Fruit fly (Drosophila melanogaster): ENCODE data around the gene CG11322.

The CG11322 gene

dm6 chr2L:6774853-6775252 lies 15.4 kb upstream of the CG11322 start (continued):
- TF ChIP-seq CG18262 (tag; optimal IDR thresholded peaks at IDR 0.05), result no peak
- TF ChIP-seq ro (GFP tag; IDR thresholded peaks at IDR 0.05), result no peak
- peak; percentile 84 for TF ChIP-seq Dll (GFP tag; IDR thresholded peaks at IDR 0.05; ENCODE audit: partially characterized antibody)
- TF ChIP-seq dysf (GFP tag; IDR thresholded peaks at IDR 0.05), result no peak
- no peak for TF ChIP-seq Dfd (GFP tag; optimal IDR thresholded peaks at IDR 0.05)
- TF ChIP-seq MBD-R2 (GFP tag; IDR thresholded peaks at IDR 0.05), result no peak
- no peak for TF ChIP-seq en (GFP tag; optimal IDR thresholded peaks at IDR 0.05)
- no peak for TF ChIP-seq CG12236 (GFP tag; optimal IDR thresholded peaks at IDR 0.05)
- TF ChIP-seq ttk (GFP tag; IDR thresholded peaks at IDR 0.05), result no peak
- TF ChIP-seq CG9727 (GFP tag; optimal IDR thresholded peaks at IDR 0.05), result no peak
- TF ChIP-seq CG17186 (GFP tag; optimal IDR thresholded peaks at IDR 0.05), result no peak
- no peak for TF ChIP-seq CG3838 (GFP tag; optimal IDR thresholded peaks at IDR 0.05)
- 0 out of 3 replicates have a peak, but pooled peaks have one; percentile 34 for TF ChIP-seq sr (GFP tag; IDR thresholded peaks at IDR 0.05)
- TF ChIP-seq CG17385 (GFP tag; optimal IDR thresholded peaks at IDR 0.05), result no peak
- no peak for TF ChIP-seq CG11398 (GFP tag; optimal IDR thresholded peaks at IDR 0.05)
- TF ChIP-seq CG11456 (GFP tag; IDR thresholded peaks at IDR 0.05), result no peak
- no peak for TF ChIP-seq scrt (GFP tag; optimal IDR thresholded peaks at IDR 0.05)
- TF ChIP-seq cad (GFP tag; optimal IDR thresholded peaks at IDR 0.05), result no peak
- no peak for TF ChIP-seq NC2α (GFP tag; optimal IDR thresholded peaks at IDR 0.05)
- TF ChIP-seq dimm (GFP tag; IDR thresholded peaks at IDR 0.05), result no peak
- no peak for TF ChIP-seq CG1233 (GFP tag; optimal IDR thresholded peaks at IDR 0.05)
- no peak for TF ChIP-seq croc (GFP tag; conservative IDR thresholded peaks at IDR 0.05)
- no peak for TF ChIP-seq Hmr (GFP tag; optimal IDR thresholded peaks at IDR 0.05)
- no peak for TF ChIP-seq Hr51 (GFP tag; optimal IDR thresholded peaks at IDR 0.05)
- no peak for TF ChIP-seq sd (tag; optimal IDR thresholded peaks at IDR 0.05)
- TF ChIP-seq ATbp (GFP tag; optimal IDR thresholded peaks at IDR 0.05), result no peak
- no peak for TF ChIP-seq trh (GFP tag; optimal IDR thresholded peaks at IDR 0.05)
- no peak for TF ChIP-seq Fer1 (GFP tag; optimal IDR thresholded peaks at IDR 0.05)
- TF ChIP-seq BEAF-32 (GFP tag; optimal IDR thresholded peaks at IDR 0.05), result peak; percentile 53
- TF ChIP-seq fu2 (GFP tag; optimal IDR thresholded peaks at IDR 0.05), result no peak
- TF ChIP-seq CG31388 (GFP tag; optimal IDR thresholded peaks at IDR 0.05), result no peak
- no peak for TF ChIP-seq CG10959 (GFP tag; IDR thresholded peaks at IDR 0.05)
- no peak for TF ChIP-seq CG12155 (GFP tag; optimal IDR thresholded peaks at IDR 0.05)
- TF ChIP-seq Bgb (GFP tag; IDR thresholded peaks at IDR 0.05; ENCODE audit: partially characterized antibody), result peak; percentile 34; the same call in 1 of the 2 replicates
- no peak for TF ChIP-seq Ada2b (GFP tag; IDR thresholded peaks at IDR 0.05)
- no peak for TF ChIP-seq YL-1 (GFP tag; optimal IDR thresholded peaks at IDR 0.05)
- no peak for TF ChIP-seq nom (GFP tag; optimal IDR thresholded peaks at IDR 0.05)
- TF ChIP-seq crol (GFP tag; IDR thresholded peaks at IDR 0.05), result peak; percentile 62
- TF ChIP-seq CG5953 (GFP tag; IDR thresholded peaks at IDR 0.05), result no peak
- TF ChIP-seq Bdp1 (GFP tag; optimal IDR thresholded peaks at IDR 0.05), result no peak
- no peak for TF ChIP-seq mirr (GFP tag; optimal IDR thresholded peaks at IDR 0.05)
- peak; percentile 65 for TF ChIP-seq Scr (GFP tag; IDR thresholded peaks at IDR 0.05; ENCODE audit: partially characterized antibody)
- no peak for TF ChIP-seq pnt (GFP tag; optimal IDR thresholded peaks at IDR 0.05)
- no peak for TF ChIP-seq br (optimal IDR thresholded peaks at IDR 0.05)
- TF ChIP-seq CG12299 (tag; optimal IDR thresholded peaks at IDR 0.05), result no peak
- no peak for TF ChIP-seq CG11247 (GFP tag; IDR thresholded peaks at IDR 0.05)
- TF ChIP-seq knrl (GFP tag; IDR thresholded peaks at IDR 0.05; ENCODE audit: partially characterized antibody), result peak; percentile 60; the same call in 2 of the 3 replicates
- no peak for TF ChIP-seq Hr39 (optimal IDR thresholded peaks at IDR 0.05)
- no peak for TF ChIP-seq Kr (GFP tag; optimal IDR thresholded peaks at IDR 0.05)
- no peak for TF ChIP-seq CG10321 (GFP tag; IDR thresholded peaks at IDR 0.05)
- TF ChIP-seq CG3995 (GFP tag; optimal IDR thresholded peaks at IDR 0.05), result no peak
- no peak for TF ChIP-seq CG13424 (tag; optimal IDR thresholded peaks at IDR 0.05)
- no peak for TF ChIP-seq z (GFP tag; IDR thresholded peaks at IDR 0.05)

All from whole organism, embryonic.